Worm (Caenorhabditis elegans) whole organism, L4/young adult: Measurements from ENCODE around the gene cutl-12.

Experiments used
- W03F9.2 ChIP-seq: fragments of 150-350 bp; optimal IDR thresholded peaks from 2 replicates; lab custom pipeline; 2014; ENCODE audit warnings: missing biosample characterization, missing genetic modification characterization
- dao-5 ChIP-seq: sonication (generic microtip); optimal IDR thresholded peaks from 2 replicates; lab custom pipeline; 2016; ENCODE audit warnings: missing genotype, missing genetic modification characterization, moderate library complexity, missing compliant biosample characterization
- him-1 ChIP-seq: sonication (generic microtip); optimal IDR thresholded peaks from 2 replicates; lab custom pipeline; 2016; ENCODE audit warnings: missing genotype, missing genetic modification reagents, missing genetic modification characterization, missing compliant biosample characterization

DNA sequence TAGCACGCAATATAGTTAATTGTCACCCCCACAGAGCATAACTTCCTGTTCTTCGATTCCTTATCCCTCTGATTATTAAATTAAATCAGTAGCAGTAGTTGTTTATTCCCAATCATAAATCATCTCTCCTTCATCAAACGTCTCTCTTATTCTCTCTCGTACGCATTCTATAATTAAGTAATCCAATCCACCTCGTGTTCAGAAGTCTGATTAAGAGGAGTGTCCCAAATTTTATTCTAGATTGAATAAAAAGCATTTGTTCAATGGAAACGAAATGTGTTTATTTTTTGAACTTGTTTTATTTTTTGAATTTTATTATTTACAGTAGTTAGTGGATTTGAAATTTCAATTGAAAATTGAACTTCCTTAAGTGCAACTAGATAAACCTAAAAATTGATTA lies 23.0 kb downstream of the cutl-12 start:
- no peak for TF ChIP-seq dao-5 (tag; lab: Kevin White, UChicago)
- no peak for TF ChIP-seq him-1 (tag; lab: Kevin White, UChicago)
- TF ChIP-seq W03F9.2 = no peak
